Fruit fly (Drosophila melanogaster): ENCODE results near the gene CG6788.

DNA sequence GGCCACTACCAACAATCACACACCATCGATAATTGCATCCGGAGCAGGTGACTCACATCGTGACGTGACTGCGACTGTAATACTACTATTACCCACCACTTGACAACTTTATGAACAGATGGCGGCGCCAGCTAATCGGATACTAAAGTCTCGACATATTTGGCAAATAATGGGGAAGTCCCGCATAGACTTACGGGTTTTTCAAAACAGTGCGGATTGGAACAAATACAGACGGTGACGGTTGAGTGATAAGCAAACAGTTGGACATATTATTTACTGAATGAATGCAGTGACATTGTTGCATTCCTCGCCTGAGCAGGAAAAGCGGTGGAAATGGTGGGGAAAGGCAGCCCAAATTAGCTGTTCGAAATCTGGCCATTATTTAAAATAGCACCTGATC is 11.5 kb upstream of the CG6788 start:
- TF ChIP-seq CG4496 (GFP tag; IDR thresholded peaks at IDR 0.05) = no peak
- no peak for TF ChIP-seq Pif1B (GFP tag; optimal IDR thresholded peaks at IDR 0.05)
- TF ChIP-seq CG13204 (GFP tag; optimal IDR thresholded peaks at IDR 0.05) = no peak
- no peak for TF ChIP-seq CG17806 (tag; optimal IDR thresholded peaks at IDR 0.05)
- no peak for TF ChIP-seq EcR (GFP tag; optimal IDR thresholded peaks at IDR 0.05)
- TF ChIP-seq CG15710 (tag; optimal IDR thresholded peaks at IDR 0.05) = no peak
- no peak for TF ChIP-seq Pif1A (GFP tag; optimal IDR thresholded peaks at IDR 0.05)
- TF ChIP-seq Ets98B (GFP tag; IDR thresholded peaks at IDR 0.05) = no peak
- no peak for TF ChIP-seq rn (GFP tag; IDR thresholded peaks at IDR 0.05)
- no peak for TF ChIP-seq CG32121 (GFP tag; IDR thresholded peaks at IDR 0.05)
- TF ChIP-seq D1 (tag; optimal IDR thresholded peaks at IDR 0.05) = no peak
- TF ChIP-seq CG10348 (GFP tag; IDR thresholded peaks at IDR 0.05) = no peak
- TF ChIP-seq CG8301 (tag; optimal IDR thresholded peaks at IDR 0.05) = no peak
- no peak for TF ChIP-seq Snoo (tag; optimal IDR thresholded peaks at IDR 0.05)

All from whole organism, pupa.